Comparison of ENCODE assay signal across 5 fruit fly cellular contexts in the genomic region with DNA sequence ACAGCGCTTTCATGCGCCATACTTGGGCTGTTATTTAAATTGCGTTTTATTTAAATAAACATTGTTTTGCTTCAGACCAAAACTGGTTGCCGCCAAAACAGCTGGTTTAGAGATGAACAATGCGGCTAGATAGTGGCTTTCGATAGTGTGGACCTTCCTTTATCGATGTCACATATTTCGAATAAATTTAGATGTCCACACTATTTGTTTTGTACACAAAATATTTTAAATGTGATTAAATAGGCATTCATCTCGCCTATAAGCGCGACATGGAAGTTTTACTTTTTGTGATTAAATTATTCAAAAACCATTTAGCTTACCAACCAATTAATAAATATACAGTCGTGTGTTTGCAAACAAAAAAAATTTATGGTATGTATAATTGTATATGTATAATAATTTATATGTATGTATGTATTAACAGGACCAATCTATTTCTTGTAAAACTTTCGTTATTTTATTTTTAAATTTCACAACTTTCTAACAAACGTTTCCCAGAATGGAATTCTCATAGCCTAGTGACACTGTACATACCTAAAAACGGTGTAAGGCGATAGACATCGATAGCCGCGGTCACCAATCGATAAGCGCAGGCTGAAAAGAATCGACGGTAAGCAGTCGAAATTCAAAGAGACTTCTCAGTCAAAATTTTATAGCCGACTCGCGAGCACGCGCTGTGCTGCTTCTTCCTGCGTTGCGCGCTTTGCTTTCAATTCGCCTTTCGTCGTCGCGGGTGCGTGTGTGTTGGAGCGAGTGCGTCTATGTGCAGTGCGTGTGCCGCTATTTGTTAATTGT.
TF ChIP-seq lines count a peak whose summit lies in the region.

A gene (minus strand): TSS at position 114 of the 795 bp plus-strand sequence.
A gene (plus strand): TSS at position 638 of the 795 bp plus-strand sequence.

TF ChIP-seq in whole organism, adult, 20 proteins besides CTCF, POLR2A, EP300 and RAD21 (continued from another document):
- peak; percentile 93 for TF ChIP-seq kay (GFP tag; lab: Kevin White, UChicago; ENCODE audit: borderline replicate concordance)
- peak; percentile 59 for TF ChIP-seq CG1620 (GFP tag; optimal IDR thresholded peaks at IDR 0.05; lab: Kevin White, UChicago)
- TF ChIP-seq Mnt (GFP tag; optimal IDR thresholded peaks at IDR 0.05; lab: Kevin White, UChicago), result peak; percentile 41
- peak; percentile 34 for TF ChIP-seq Hr96 (GFP tag; optimal IDR thresholded peaks at IDR 0.05; lab: Kevin White, UChicago)

TF ChIP-seq in whole organism, embryonic, 481 proteins besides CTCF, POLR2A, EP300 and RAD21 (continued from another document and continues in another):
- TF ChIP-seq Sry-β (GFP tag; optimal IDR thresholded peaks at IDR 0.05; lab: Kevin White, UChicago) (peak; percentile 51), eyg (GFP tag; optimal IDR thresholded peaks at IDR 0.05; lab: Kevin White, UChicago) (no peak), CG12236 (GFP tag; optimal IDR thresholded peaks at IDR 0.05; lab: Kevin White, UChicago) (no peak), fd96Cb (tag; optimal IDR thresholded peaks at IDR 0.05; lab: Kevin White, UChicago) (peak; percentile 76), repo (GFP tag; optimal IDR thresholded peaks at IDR 0.05; lab: Kevin White, UChicago) (no peak), Aef1 (GFP tag; IDR thresholded peaks at IDR 0.05; lab: Robert Waterston, UW) (peak; percentile 80), Atf6 (GFP tag; IDR thresholded peaks at IDR 0.05; lab: Robert Waterston, UW) (peak; percentile 65), CG31365 (tag; optimal IDR thresholded peaks at IDR 0.05; lab: Kevin White, UChicago) (peak; percentile 79), HLH4C (GFP tag; IDR thresholded peaks at IDR 0.05; lab: Robert Waterston, UW; ENCODE audit: partially characterized antibody) (peak; percentile 93), CG9215 (GFP tag; IDR thresholded peaks at IDR 0.05; lab: Robert Waterston, UW) (no peak), Xrp1 (GFP tag; IDR thresholded peaks at IDR 0.05; lab: Robert Waterston, UW) (peak; percentile 67), odd (GFP tag; optimal IDR thresholded peaks at IDR 0.05; lab: Kevin White, UChicago) (no peak), p53 (GFP tag; optimal IDR thresholded peaks at IDR 0.05; lab: Kevin White, UChicago) (no peak), Dad (GFP tag; optimal IDR thresholded peaks at IDR 0.05; lab: Kevin White, UChicago) (peak; percentile 25), lbe (GFP tag; optimal IDR thresholded peaks at IDR 0.05; lab: Kevin White, UChicago) (peak; percentile 50), grau (tag; optimal IDR thresholded peaks at IDR 0.05; lab: Kevin White, UChicago) (peak; percentile 88), slp2 (GFP tag; optimal IDR thresholded peaks at IDR 0.05; lab: Kevin White, UChicago) (peak; percentile 18), slbo (GFP tag; IDR thresholded peaks at IDR 0.05; lab: Robert Waterston, UW) (peak; percentile 91), MTF-1 (GFP tag; optimal IDR thresholded peaks at IDR 0.05; lab: Kevin White, UChicago; ENCODE audit: borderline replicate concordance) (peak; percentile 68), Lhr (GFP tag; optimal IDR thresholded peaks at IDR 0.05; lab: Kevin White, UChicago) (peak; percentile 45), maf-S (GFP tag; optimal IDR thresholded peaks at IDR 0.05; lab: Kevin White, UChicago) (peak; percentile 49), gsb (GFP tag; IDR thresholded peaks at IDR 0.05; lab: Robert Waterston, UW) (peak; percentile 44; the same call in 1 of the 2 replicates), CG6765 (GFP tag; optimal IDR thresholded peaks at IDR 0.05; lab: Kevin White, UChicago) (peak; percentile 42), vfl (GFP tag; optimal IDR thresholded peaks at IDR 0.05; lab: Kevin White, UChicago) (peak; percentile 74), CG10274 (GFP tag; optimal IDR thresholded peaks at IDR 0.05; lab: Kevin White, UChicago) (no peak), shn (GFP tag; optimal IDR thresholded peaks at IDR 0.05; lab: Kevin White, UChicago) (peak; percentile 10), dmrt11E (tag; optimal IDR thresholded peaks at IDR 0.05; lab: Kevin White, UChicago) (peak; percentile 78), bbx (GFP tag; IDR thresholded peaks at IDR 0.05; lab: Robert Waterston, UW; ENCODE audit: partially characterized antibody) (peak; percentile 98)

TF ChIP-seq in whole organism, prepupa, 60 proteins besides CTCF, POLR2A, EP300 and RAD21 (continued from another document and continues in another):
- peak; percentile 77 for TF ChIP-seq CG34406 (GFP tag; optimal IDR thresholded peaks at IDR 0.05; lab: Kevin White, UChicago)
- TF ChIP-seq CG32006 (GFP tag; optimal IDR thresholded peaks at IDR 0.05; lab: Kevin White, UChicago), result peak; percentile 76
- peak; percentile 82 for TF ChIP-seq esn (GFP tag; optimal IDR thresholded peaks at IDR 0.05; lab: Kevin White, UChicago)
- TF ChIP-seq CG11902 (GFP tag; optimal IDR thresholded peaks at IDR 0.05; lab: Kevin White, UChicago), result peak; percentile 60
- TF ChIP-seq dac (GFP tag; optimal IDR thresholded peaks at IDR 0.05; lab: Kevin White, UChicago), result peak; percentile 10
- peak; percentile 84 for TF ChIP-seq CG10631 (GFP tag; optimal IDR thresholded peaks at IDR 0.05; lab: Kevin White, UChicago)
- peak; percentile 89 for TF ChIP-seq vri (GFP tag; optimal IDR thresholded peaks at IDR 0.05; lab: Kevin White, UChicago)
- peak; percentile 78 for TF ChIP-seq pdm3 (GFP tag; optimal IDR thresholded peaks at IDR 0.05; lab: Kevin White, UChicago)
- TF ChIP-seq salr (GFP tag; optimal IDR thresholded peaks at IDR 0.05; lab: Kevin White, UChicago), result peak; percentile 43 to 76
- TF ChIP-seq Ets21C (GFP tag; optimal IDR thresholded peaks at IDR 0.05; lab: Kevin White, UChicago), result peak; percentile 60
- peak; percentile 72 for TF ChIP-seq Hr4 (GFP tag; optimal IDR thresholded peaks at IDR 0.05; lab: Kevin White, UChicago)
- peak; percentile 79 for TF ChIP-seq achi (GFP tag; optimal IDR thresholded peaks at IDR 0.05; lab: Kevin White, UChicago)
- peak; percentile 92 for TF ChIP-seq Eip78C (GFP tag; lab: Kevin White, UChicago)
- TF ChIP-seq CG11762 (GFP tag; optimal IDR thresholded peaks at IDR 0.05; lab: Kevin White, UChicago; ENCODE audit: insufficient read depth), result peak; percentile 70
- TF ChIP-seq CG11294 (GFP tag; IDR thresholded peaks at IDR 0.05; lab: Robert Waterston, UW), result peak; percentile 21; the same call in 1 of the 2 replicates
- peak; percentile 43 for TF ChIP-seq Sox14 (GFP tag; optimal IDR thresholded peaks at IDR 0.05; lab: Kevin White, UChicago)
- no peak for TF ChIP-seq svp (GFP tag; lab: Kevin White, UChicago)
- peak; percentile 59 for TF ChIP-seq Eip75B (GFP tag; optimal IDR thresholded peaks at IDR 0.05; lab: Kevin White, UChicago)
- TF ChIP-seq CG6792 (GFP tag; optimal IDR thresholded peaks at IDR 0.05; lab: Kevin White, UChicago), result peak; percentile 67
- peak; percentile 28 for TF ChIP-seq spab (GFP tag; optimal IDR thresholded peaks at IDR 0.05; lab: Kevin White, UChicago)
- TF ChIP-seq CG7368 (GFP tag; optimal IDR thresholded peaks at IDR 0.05; lab: Kevin White, UChicago), result peak; percentile 78
- TF ChIP-seq Smox (GFP tag; optimal IDR thresholded peaks at IDR 0.05; lab: Kevin White, UChicago), result peak; percentile 73
- TF ChIP-seq net (GFP tag; optimal IDR thresholded peaks at IDR 0.05; lab: Kevin White, UChicago), result peak; percentile 68
- TF ChIP-seq CG6163 (GFP tag; IDR thresholded peaks at IDR 0.05; lab: Robert Waterston, UW), result peak; percentile 74
- TF ChIP-seq OdsH (GFP tag; optimal IDR thresholded peaks at IDR 0.05; lab: Kevin White, UChicago), result peak; percentile 81
- TF ChIP-seq Eip93F (GFP tag; optimal IDR thresholded peaks at IDR 0.05; lab: Kevin White, UChicago), result peak; percentile 71
- TF ChIP-seq Lpt (GFP tag; optimal IDR thresholded peaks at IDR 0.05; lab: Kevin White, UChicago), result peak; percentile 50
- peak; percentile 81 for TF ChIP-seq acj6 (GFP tag; optimal IDR thresholded peaks at IDR 0.05; lab: Kevin White, UChicago)
- TF ChIP-seq CG10669 (GFP tag; optimal IDR thresholded peaks at IDR 0.05; lab: Kevin White, UChicago), result peak; percentile 74
- TF ChIP-seq Blimp-1 (GFP tag; optimal IDR thresholded peaks at IDR 0.05; lab: Kevin White, UChicago), result no peak

TF ChIP-seq in whole organism, pupa, 21 proteins besides CTCF, POLR2A, EP300 and RAD21 (continued from another document):
- TF ChIP-seq Pif1A (GFP tag; optimal IDR thresholded peaks at IDR 0.05; lab: Kevin White, UChicago) (peak; percentile 53), gl (tag; optimal IDR thresholded peaks at IDR 0.05; lab: Kevin White, UChicago) (no peak), CG32121 (GFP tag; IDR thresholded peaks at IDR 0.05; lab: Robert Waterston, UW) (peak; percentile 53; the same call in 1 of the 2 replicates)
TF ChIP-seq in whole organism, pupa: peak in this region for 16.

TF ChIP-seq in whole organism, wandering third instar larva, 38 proteins besides CTCF, POLR2A, EP300 and RAD21 (continued from another document):
- TF ChIP-seq CrebA (GFP tag; optimal IDR thresholded peaks at IDR 0.05; lab: Kevin White, UChicago; ENCODE audit: borderline replicate concordance), result no peak
- peak; percentile 77 for TF ChIP-seq brk (GFP tag; optimal IDR thresholded peaks at IDR 0.05; lab: Kevin White, UChicago)
- peak; percentile 61 for TF ChIP-seq h (GFP tag; optimal IDR thresholded peaks at IDR 0.05; lab: Kevin White, UChicago)
- TF ChIP-seq foxo (GFP tag; optimal IDR thresholded peaks at IDR 0.05; lab: Kevin White, UChicago), result peak in 1 of 2 experiments; percentile 85
- peak; percentile 67 for TF ChIP-seq fru (GFP tag; optimal IDR thresholded peaks at IDR 0.05; lab: Kevin White, UChicago)
- peak; percentile 60 for TF ChIP-seq br (GFP tag; optimal IDR thresholded peaks at IDR 0.05; lab: Kevin White, UChicago)
- peak; percentile 39 for TF ChIP-seq dsf (GFP tag; optimal IDR thresholded peaks at IDR 0.05; lab: Kevin White, UChicago; ENCODE audit: borderline replicate concordance)
- TF ChIP-seq ey (GFP tag; optimal IDR thresholded peaks at IDR 0.05; lab: Kevin White, UChicago), result peak; percentile 59
- no peak for TF ChIP-seq lola (GFP tag; optimal IDR thresholded peaks at IDR 0.05; lab: Kevin White, UChicago)
- TF ChIP-seq GATAd (GFP tag; optimal IDR thresholded peaks at IDR 0.05; lab: Kevin White, UChicago), result peak; percentile 61
- TF ChIP-seq Hnf4 (GFP tag; optimal IDR thresholded peaks at IDR 0.05; lab: Kevin White, UChicago), result peak; percentile 80
- no peak for TF ChIP-seq Vsx2 (GFP tag; optimal IDR thresholded peaks at IDR 0.05; lab: Kevin White, UChicago; ENCODE audit: partially characterized antibody)
- TF ChIP-seq Hr83 (GFP tag; optimal IDR thresholded peaks at IDR 0.05; lab: Kevin White, UChicago; ENCODE audit: poor library complexity, severe bottlenecking), result peak; percentile 95
- TF ChIP-seq Dfd (GFP tag; optimal IDR thresholded peaks at IDR 0.05; lab: Kevin White, UChicago), result no peak
